Fruit fly (Drosophila melanogaster) whole organism, embryonic: ENCODE measurements around the gene Ppox.

Experiments used
- Awh ChIP-seq: fragments of 200-800 bp; sonication (Bioruptor generic); IDR thresholded peaks from 2 replicates; pipeline ENCODE4, ENCODE4 v1.3.6; 2022; ENCODE audit warnings: missing biosample characterization, missing genetic modification characterization
- CG12104 ChIP-seq: fragments of 200-800 bp; sonication (Bioruptor generic); optimal IDR thresholded peaks from 3 replicates; lab custom pipeline; 2016; ENCODE audit warnings: missing biosample characterization, missing genetic modification characterization
- CG13424 ChIP-seq: fragments of 200-800 bp; sonication (Bioruptor generic); optimal IDR thresholded peaks from 2 replicates; lab custom pipeline; 2019; ENCODE audit warnings: missing biosample characterization, mild to moderate bottlenecking, missing genetic modification characterization, moderate library complexity
- CG14014 ChIP-seq: fragments of 200-800 bp; sonication (Bioruptor generic); IDR thresholded peaks from 2 replicates; pipeline ENCODE4 v1.3.6; 2022; ENCODE audit warnings: missing biosample characterization, missing genetic modification characterization
- CG14667 ChIP-seq: fragments of 200-800 bp; sonication (Bioruptor generic); IDR thresholded peaks from 2 replicates; pipeline ENCODE4 v1.3.6; 2022; ENCODE audit warnings: missing biosample characterization, missing genetic modification characterization
- CG14860 ChIP-seq: fragments of 200-800 bp; sonication (Bioruptor generic); IDR thresholded peaks from 3 replicates; pipeline ENCODE4 v1.3.6; 2022; ENCODE audit warnings: missing biosample characterization, missing genetic modification characterization; ENCODE audit not compliant: partially characterized antibody
- CG1529 ChIP-seq: fragments of 200-800 bp; sonication (Bioruptor generic); optimal IDR thresholded peaks from 3 replicates; lab custom pipeline; 2018; ENCODE audit warnings: missing biosample characterization, missing genetic modification characterization
- CG1832 ChIP-seq: fragments of 200-800 bp; sonication (Bioruptor generic); optimal IDR thresholded peaks from 2 replicates; lab custom pipeline; 2017; ENCODE audit warnings: missing biosample characterization, mild to moderate bottlenecking, missing genetic modification characterization, inconsistent platforms
- CG18476 ChIP-seq: fragments of 200-800 bp; sonication (Bioruptor generic); optimal IDR thresholded peaks from 2 replicates; lab custom pipeline; 2016; ENCODE audit warnings: missing biosample characterization, mild to moderate bottlenecking, missing genetic modification characterization
- CG18599 ChIP-seq: fragments of 200-800 bp; sonication (Bioruptor generic); optimal IDR thresholded peaks from 3 replicates; lab custom pipeline; 2017; ENCODE audit warnings: missing biosample characterization, missing genetic modification characterization, mild to moderate bottlenecking, moderate library complexity, missing genetic modification reagents
- CG18764 ChIP-seq: fragments of 200-800 bp; sonication (Bioruptor generic); optimal IDR thresholded peaks from 3 replicates; lab custom pipeline; 2016; ENCODE audit warnings: missing biosample characterization, missing genetic modification characterization
- CG34224 ChIP-seq: fragments of 200-800 bp; sonication (Bioruptor generic); IDR thresholded peaks from 3 replicates; pipeline ENCODE4 v1.3.6; 2022; ENCODE audit warnings: missing biosample characterization, missing genetic modification characterization; ENCODE audit not compliant: partially characterized antibody
- CG42726 ChIP-seq: fragments of 200-800 bp; sonication (Bioruptor generic); IDR thresholded peaks from 2 replicates; pipeline ENCODE4 v1.3.6; 2022; ENCODE audit warnings: missing biosample characterization, missing genetic modification characterization; ENCODE audit not compliant: partially characterized antibody
- CG4730 ChIP-seq: fragments of 200-800 bp; sonication (Bioruptor generic); IDR thresholded peaks from 2 replicates; pipeline ENCODE4 v1.3.6; 2022; ENCODE audit warnings: missing biosample characterization, missing genetic modification characterization
- CG7745 ChIP-seq: fragments of 200-800 bp; sonication (Bioruptor generic); optimal IDR thresholded peaks from 2 replicates; lab custom pipeline; 2018; ENCODE audit warnings: missing biosample characterization, mild to moderate bottlenecking, missing genetic modification characterization, moderate library complexity
- CG7839 ChIP-seq: fragments of 200-800 bp; sonication (Bioruptor generic); optimal IDR thresholded peaks from 3 replicates; lab custom pipeline; 2018; ENCODE audit warnings: missing biosample characterization, mild to moderate bottlenecking, missing genetic modification characterization, moderate library complexity
- CoRest ChIP-seq: fragments of 200-800 bp; sonication (Bioruptor generic); optimal IDR thresholded peaks from 3 replicates; lab custom pipeline; 2018; ENCODE audit warnings: missing biosample characterization, mild to moderate bottlenecking, missing genetic modification characterization, moderate library complexity
- D19A ChIP-seq: fragments of 200-800 bp; optimal IDR thresholded peaks from 3 replicates; lab custom pipeline; 2019; ENCODE audit warnings: missing biosample characterization, mild to moderate bottlenecking, missing genetic modification characterization, moderate library complexity
- E2f2 ChIP-seq: fragments of 200-800 bp; sonication (Bioruptor generic); IDR thresholded peaks from 2 replicates; pipeline ENCODE4 v1.3.6; 2022; ENCODE audit warnings: missing biosample characterization, missing genetic modification characterization
- Ets65A ChIP-seq: fragments of 200-800 bp; sonication (Bioruptor generic); peaks from one replicate; lab custom pipeline; 2016; ENCODE audit warnings: missing biosample characterization, missing genetic modification characterization
- Hr39 ChIP-seq: fragments of >200 bp; optimal IDR thresholded peaks from 2 replicates; lab custom pipeline; 2017
- Hr51 ChIP-seq, 2 experiments: fragments of 200-800 bp; sonication (Bioruptor generic); optimal IDR thresholded peaks; 2 replicates in 1 of 2; 3 replicates in 1 of 2; lab custom pipeline; 2016 to 2018; ENCODE audit warnings: missing biosample characterization in 2 of 2, missing genetic modification characterization in 2 of 2, mild to moderate bottlenecking in 1 of 2, moderate library complexity in 1 of 2
- Jarid2 ChIP-seq: fragments of 200-800 bp; sonication (Bioruptor generic); optimal IDR thresholded peaks from 3 replicates; lab custom pipeline; 2017; ENCODE audit warnings: mild to moderate bottlenecking, missing biosample characterization, missing genetic modification reagents, missing genetic modification characterization
- Kr ChIP-seq: fragments of 200-800 bp; sonication (Bioruptor generic); optimal IDR thresholded peaks from 2 replicates; lab custom pipeline; 2017; ENCODE audit warnings: missing biosample characterization, mild to moderate bottlenecking, missing genetic modification characterization
- Mes4 ChIP-seq: fragments of 200-800 bp; sonication (Bioruptor generic); optimal IDR thresholded peaks from 2 replicates; lab custom pipeline; 2016; ENCODE audit warnings: missing biosample characterization, missing genetic modification characterization
- Nf-YC ChIP-seq: fragments of 200-800 bp; optimal IDR thresholded peaks from 3 replicates; lab custom pipeline; 2019; ENCODE audit warnings: missing biosample characterization, mild to moderate bottlenecking, missing genetic modification characterization, moderate library complexity
- Rfx ChIP-seq: fragments of 200-800 bp; sonication (Bioruptor generic); IDR thresholded peaks from 2 replicates; pipeline ENCODE4 v1.3.6; 2022; ENCODE audit warnings: missing biosample characterization, missing genetic modification characterization
- Side ChIP-seq: fragments of 200-800 bp; sonication (Bioruptor generic); optimal IDR thresholded peaks from 2 replicates; lab custom pipeline; 2016; ENCODE audit warnings: missing biosample characterization, missing genetic modification characterization
- chinmo ChIP-seq: fragments of 200-800 bp; sonication (Bioruptor generic); IDR thresholded peaks from 4 replicates; pipeline ENCODE4 v1.3.6; 2022; ENCODE audit warnings: missing biosample characterization, missing genetic modification characterization; ENCODE audit not compliant: partially characterized antibody
- ci ChIP-seq: fragments of 200-800 bp; sonication (Bioruptor generic); IDR thresholded peaks from 3 replicates; pipeline ENCODE4 v1.3.6; 2022; ENCODE audit warnings: missing biosample characterization, missing genetic modification characterization
- croc ChIP-seq: fragments of 200-800 bp; sonication (Bioruptor generic); conservative IDR thresholded peaks from 3 replicates; pipeline ENCODE4 v1.3.6; 2022; ENCODE audit warnings: missing biosample characterization, missing genetic modification characterization
- crp ChIP-seq, 2 experiments: fragments of 200-800 bp; sonication (Bioruptor generic); optimal IDR thresholded peaks; 2 replicates in 1 of 2; 3 replicates in 1 of 2; lab custom pipeline; 2017; ENCODE audit warnings: missing biosample characterization in 2 of 2, missing genetic modification characterization in 2 of 2, mild to moderate bottlenecking in 1 of 2, moderate library complexity in 1 of 2
- dpn ChIP-seq, 2 experiments: fragments of 200-800 bp; sonication (Bioruptor generic); optimal IDR thresholded peaks; 3 replicates each; lab custom pipeline; 2016; ENCODE audit warnings: missing biosample characterization in 2 of 2, missing genetic modification characterization in 2 of 2
- dysf ChIP-seq: fragments of 200-800 bp; sonication (Bioruptor generic); IDR thresholded peaks from 3 replicates; pipeline ENCODE4 v1.3.6; 2022; ENCODE audit warnings: missing biosample characterization, missing genetic modification characterization
- ems ChIP-seq: fragments of 200-800 bp; sonication (Bioruptor generic); optimal IDR thresholded peaks from 3 replicates; lab custom pipeline; 2016; ENCODE audit warnings: missing biosample characterization, missing genetic modification characterization
- gem ChIP-seq: fragments of 200-800 bp; sonication (Bioruptor generic); optimal IDR thresholded peaks from 2 replicates; lab custom pipeline; 2019; ENCODE audit warnings: missing biosample characterization, mild to moderate bottlenecking, missing genetic modification characterization, moderate library complexity
- grau ChIP-seq: fragments of 200-800 bp; optimal IDR thresholded peaks from 3 replicates; lab custom pipeline; 2019; ENCODE audit warnings: missing biosample characterization, mild to moderate bottlenecking, missing genetic modification characterization, moderate library complexity
- kni ChIP-seq: fragments of 200-800 bp; sonication (Bioruptor generic); optimal IDR thresholded peaks from 3 replicates; lab custom pipeline; 2017; ENCODE audit warnings: mild to moderate bottlenecking, missing biosample characterization, missing genetic modification reagents, missing genetic modification characterization
- lmd ChIP-seq: fragments of 200-800 bp; sonication (Bioruptor generic); IDR thresholded peaks from 2 replicates; pipeline ENCODE4 v1.3.6; 2022; ENCODE audit warnings: missing biosample characterization, missing genetic modification characterization
- luna ChIP-seq: fragments of 200-800 bp; sonication (Bioruptor generic); optimal IDR thresholded peaks from 2 replicates; lab custom pipeline; 2016; ENCODE audit warnings: missing biosample characterization, missing genetic modification characterization
- nmo ChIP-seq: fragments of 200-800 bp; sonication (Bioruptor generic); optimal IDR thresholded peaks from 2 replicates; lab custom pipeline; 2018; ENCODE audit warnings: missing biosample characterization, mild to moderate bottlenecking, missing genetic modification characterization, moderate library complexity
- pho ChIP-seq: fragments of 200-800 bp; sonication (Bioruptor generic); optimal IDR thresholded peaks from 2 replicates; lab custom pipeline; 2016; ENCODE audit warnings: missing biosample characterization, missing genetic modification characterization
- pita ChIP-seq: fragments of 200-800 bp; sonication (Bioruptor generic); optimal IDR thresholded peaks from 2 replicates; lab custom pipeline; 2017; ENCODE audit warnings: missing biosample characterization, mild to moderate bottlenecking, missing genetic modification characterization
- row ChIP-seq: fragments of 200-800 bp; sonication (Bioruptor generic); IDR thresholded peaks from 3 replicates; pipeline ENCODE4 v1.3.6; 2022; ENCODE audit warnings: missing biosample characterization, missing genetic modification characterization
- so ChIP-seq: fragments of 200-800 bp; sonication (Bioruptor generic); IDR thresholded peaks from 3 replicates; pipeline ENCODE4 v1.3.6; 2022; ENCODE audit warnings: missing biosample characterization, missing genetic modification characterization
- sob ChIP-seq: fragments of 200-800 bp; sonication (Bioruptor generic); IDR thresholded peaks from 2 replicates; pipeline ENCODE4 v1.3.6; 2022; ENCODE audit warnings: missing biosample characterization, missing genetic modification characterization
- sug ChIP-seq: fragments of 200-800 bp; optimal IDR thresholded peaks from 2 replicates; lab custom pipeline; 2019; ENCODE audit warnings: missing biosample characterization, mild to moderate bottlenecking, missing genetic modification characterization, moderate library complexity
- ttk ChIP-seq: fragments of 200-800 bp; sonication (Bioruptor generic); IDR thresholded peaks from 2 replicates; pipeline ENCODE4 v2.1.2; 2022; ENCODE audit warnings: missing biosample characterization, missing genetic modification characterization
- unpg ChIP-seq: fragments of 200-800 bp; sonication (Bioruptor generic); optimal IDR thresholded peaks from 3 replicates; lab custom pipeline; 2018; ENCODE audit warnings: missing biosample characterization, mild to moderate bottlenecking, missing genetic modification characterization, moderate library complexity

The Ppox gene

dm6 chr3R:24667538-24668207 is 6.0 kb upstream of the Ppox start:
- TF ChIP-seq CG12104, result no peak
- TF ChIP-seq CG14014, result no peak
- no peak for TF ChIP-seq CG1832 (GFP tag; lab: Kevin White, UChicago)
- peak; percentile 16 for TF ChIP-seq CG13424 (tag; lab: Kevin White, UChicago)
- TF ChIP-seq lmd, result peak; percentile 31; the same call in 1 of the 2 replicates
- no peak for TF ChIP-seq CG14667 (GFP tag; lab: Robert Waterston, UW)
- TF ChIP-seq Hr39, result no peak
- TF ChIP-seq kni (GFP tag; lab: Kevin White, UChicago), result no peak
- TF ChIP-seq CG18764 (GFP tag; lab: Kevin White, UChicago), result no peak
- no peak for TF ChIP-seq Side
- TF ChIP-seq CG1529 (GFP tag; lab: Kevin White, UChicago), result no peak
- TF ChIP-seq CG7839, result peak; percentile 32
- TF ChIP-seq Mes4 (GFP tag; lab: Kevin White, UChicago), result no peak
- peak; percentile 38; the same call in 1 of the 2 replicates for TF ChIP-seq Rfx (GFP tag; lab: Robert Waterston, UW)
- no peak for TF ChIP-seq crp (GFP tag; optimal IDR thresholded peaks at IDR 0.05; lab: Kevin White, UChicago)
- TF ChIP-seq CG14860, result no peak
- no peak for TF ChIP-seq croc (GFP tag; lab: Robert Waterston, UW)
- no peak for TF ChIP-seq CG42726 (GFP tag; lab: Robert Waterston, UW)
- peak; percentile 14; the same call in 1 of the 3 replicates for TF ChIP-seq CG34224 (GFP tag; lab: Robert Waterston, UW)
- 0 out of 3 replicates have a peak, but pooled peaks have one; percentile 13 for TF ChIP-seq row (GFP tag; lab: Robert Waterston, UW)
- TF ChIP-seq CG4730 (GFP tag; lab: Robert Waterston, UW), result no peak
- TF ChIP-seq ttk (GFP tag; lab: Robert Waterston, UW), result no peak
- TF ChIP-seq ci (GFP tag; lab: Robert Waterston, UW), result 0 out of 3 replicates have a peak, but pooled peaks have one; percentile 33
- no peak for TF ChIP-seq Jarid2
- no peak for TF ChIP-seq pho (GFP tag; lab: Kevin White, UChicago)
- TF ChIP-seq Hr51 (GFP tag; optimal IDR thresholded peaks at IDR 0.05; lab: Kevin White, UChicago), result peak in 1 of 2 experiments; percentile 29
- 0 out of 2 replicates have a peak, but pooled peaks have one; percentile 10 for TF ChIP-seq sob (GFP tag; lab: Robert Waterston, UW)
- no peak for TF ChIP-seq ems (GFP tag; lab: Kevin White, UChicago)
- TF ChIP-seq nmo, result peak; percentile 24
- no peak for TF ChIP-seq pita (GFP tag; lab: Kevin White, UChicago)
- peak; percentile 24 for TF ChIP-seq CoRest (tag; lab: Kevin White, UChicago)
- peak; percentile 89 for TF ChIP-seq Ets65A (GFP tag; lab: Kevin White, UChicago)
- TF ChIP-seq CG18599, result no peak
- no peak for TF ChIP-seq E2f2 (GFP tag; lab: Robert Waterston, UW)
- TF ChIP-seq so (GFP tag; lab: Robert Waterston, UW), result no peak
- peak; percentile 22 for TF ChIP-seq D19A (tag; lab: Kevin White, UChicago)
- TF ChIP-seq CG7745 (tag; lab: Kevin White, UChicago), result no peak
- TF ChIP-seq chinmo (GFP tag; lab: Robert Waterston, UW), result 0 out of 4 replicates have a peak, but pooled peaks have one; percentile 29
- TF ChIP-seq Awh (GFP tag; lab: Robert Waterston, UW), result no peak
- peak; percentile 30; the same call in 1 of the 3 replicates for TF ChIP-seq dysf (GFP tag; lab: Robert Waterston, UW)
- peak; percentile 14 for TF ChIP-seq sug (tag; lab: Kevin White, UChicago)
- no peak for TF ChIP-seq Kr (GFP tag; lab: Kevin White, UChicago)
- peak; percentile 34 for TF ChIP-seq grau (tag; lab: Kevin White, UChicago)
- TF ChIP-seq CG18476 (GFP tag; lab: Kevin White, UChicago), result no peak
- TF ChIP-seq unpg (GFP tag; lab: Kevin White, UChicago), result no peak
- TF ChIP-seq dpn (GFP tag; optimal IDR thresholded peaks at IDR 0.05; lab: Kevin White, UChicago), result peak in 1 of 2 experiments; percentile 17
- peak; percentile 35 for TF ChIP-seq Nf-YC (tag; lab: Kevin White, UChicago)
- peak; percentile 20 for TF ChIP-seq gem
- TF ChIP-seq luna (GFP tag; lab: Kevin White, UChicago), result no peak
